Worm (Caenorhabditis elegans): Measurements from ENCODE around the gene F54B11.11.
A peak's percentile ranks its signal among the peaks of the same experiment; 100 is the strongest.

DNA sequence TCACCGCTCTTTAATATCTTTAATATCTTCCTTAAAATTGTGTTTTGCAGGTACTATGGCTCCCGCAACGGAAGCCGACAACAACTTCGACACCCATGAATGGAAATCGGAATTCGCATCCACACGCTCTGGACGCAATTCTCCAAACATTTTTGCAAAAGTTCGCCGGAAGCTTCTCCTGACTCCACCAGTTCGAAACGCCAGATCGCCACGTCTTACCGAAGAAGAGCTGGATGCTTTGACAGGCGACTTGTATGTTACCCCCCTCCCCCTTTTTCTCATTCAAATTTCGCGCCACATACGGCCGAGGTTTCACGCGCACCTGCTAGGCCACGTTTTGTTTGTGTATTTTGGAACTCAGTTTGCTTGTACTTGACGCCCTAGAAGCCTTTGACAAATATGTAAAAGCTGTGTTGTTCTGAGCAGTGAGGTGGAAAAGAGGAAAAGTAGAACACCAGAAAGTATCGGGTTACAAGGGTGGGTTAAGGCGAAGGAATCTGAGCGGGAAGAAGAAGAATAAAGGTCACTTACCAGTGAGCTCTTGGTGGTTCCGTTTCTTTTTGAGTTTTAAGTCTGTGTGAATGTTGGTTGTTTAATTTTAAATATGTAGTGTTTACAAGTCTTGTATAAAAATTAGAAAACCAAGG lies 6.3 kb downstream of the F54B11.11 start, which contains the start of gene unc-84:
- TF ChIP-seq egl-27 (tag; optimal IDR thresholded peaks at IDR 0.05), result no peak
- TF ChIP-seq tbx-2 (tag; optimal IDR thresholded peaks at IDR 0.05), result no peak
- TF ChIP-seq skn-1 (tag; optimal IDR thresholded peaks at IDR 0.05), result no peak
- no peak for TF ChIP-seq nhr-77 (tag; optimal IDR thresholded peaks at IDR 0.05)
- no peak for TF ChIP-seq nhr-11 (tag; optimal IDR thresholded peaks at IDR 0.05)
- no peak for TF ChIP-seq nhr-28 (tag; optimal IDR thresholded peaks at IDR 0.05)
- no peak for TF ChIP-seq eor-1 (tag; optimal IDR thresholded peaks at IDR 0.05)
- TF ChIP-seq lin-15B (tag; optimal IDR thresholded peaks at IDR 0.05), result peak; percentile 16
- no peak for TF ChIP-seq mdl-1 (tag; optimal IDR thresholded peaks at IDR 0.05)

Measured in whole organism, L3 larva.